Worm (Caenorhabditis elegans) whole organism, mixed stage, embryonic: Measurements from ENCODE around the gene nhr-34.
A peak's percentile ranks its signal among the peaks of the same experiment; 100 is the strongest.

Experiments
- blmp-1 ChIP-seq: fragments of 150-350 bp; optimal IDR thresholded peaks from 2 replicates; lab custom pipeline; 2014; ENCODE audit warnings: missing biosample characterization, missing genetic modification characterization
- ces-1 ChIP-seq: fragments of 150-350 bp; optimal IDR thresholded peaks from 2 replicates; lab custom pipeline; 2014; ENCODE audit warnings: missing biosample characterization, missing genetic modification reagents, missing genetic modification characterization
- lsy-2 ChIP-seq: fragments of 150-350 bp; optimal IDR thresholded peaks from 2 replicates; lab custom pipeline; 2014; ENCODE audit warnings: missing biosample characterization, missing genetic modification characterization
- nhr-12 ChIP-seq: fragments of 150-350 bp; optimal IDR thresholded peaks from 2 replicates; lab custom pipeline; 2014; ENCODE audit warnings: missing biosample characterization, missing genetic modification characterization
- nhr-28 ChIP-seq: fragments of 150-350 bp; optimal IDR thresholded peaks from 2 replicates; lab custom pipeline; 2014; ENCODE audit warnings: missing biosample characterization, missing genetic modification characterization
- snpc-4 ChIP-seq: fragments of 150-350 bp; optimal IDR thresholded peaks from 2 replicates; lab custom pipeline; 2014; ENCODE audit warnings: missing biosample characterization, missing genetic modification characterization
- ztf-11 ChIP-seq: fragments of 150-350 bp; optimal IDR thresholded peaks from 2 replicates; lab custom pipeline; 2014; ENCODE audit warnings: missing biosample characterization, missing genetic modification characterization

DNA sequence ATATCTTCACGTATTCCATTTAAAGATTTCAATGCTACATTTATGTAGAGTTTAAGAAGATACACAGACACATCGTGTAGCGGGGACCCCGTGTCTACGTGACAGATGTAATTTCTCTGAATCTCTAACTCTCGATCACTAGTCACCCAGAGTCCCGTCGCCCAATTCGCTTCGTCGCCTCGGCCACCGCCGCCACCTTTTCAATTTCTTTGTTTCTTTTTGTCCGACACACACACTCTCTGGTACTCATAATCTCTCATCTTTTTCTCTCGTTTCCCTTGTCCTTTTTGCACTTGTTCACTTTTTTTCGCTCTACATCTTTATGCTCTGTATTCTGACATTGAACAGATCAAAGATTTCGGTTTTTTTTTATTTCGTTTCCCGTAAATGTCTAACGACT is 42.9 kb upstream of the nhr-34 start:
- TF ChIP-seq nhr-12 (tag; lab: Kevin White, UChicago) (no peak), snpc-4 (no peak), ztf-11 (no peak), nhr-28 (no peak), blmp-1 (no peak), ces-1 (GFP tag; lab: Kevin White, UChicago) (no peak), lsy-2 (tag; lab: Kevin White, UChicago) (peak; percentile 47)
